Fruit fly (Drosophila melanogaster): ENCODE measurements around the gene CG7079.

DNA sequence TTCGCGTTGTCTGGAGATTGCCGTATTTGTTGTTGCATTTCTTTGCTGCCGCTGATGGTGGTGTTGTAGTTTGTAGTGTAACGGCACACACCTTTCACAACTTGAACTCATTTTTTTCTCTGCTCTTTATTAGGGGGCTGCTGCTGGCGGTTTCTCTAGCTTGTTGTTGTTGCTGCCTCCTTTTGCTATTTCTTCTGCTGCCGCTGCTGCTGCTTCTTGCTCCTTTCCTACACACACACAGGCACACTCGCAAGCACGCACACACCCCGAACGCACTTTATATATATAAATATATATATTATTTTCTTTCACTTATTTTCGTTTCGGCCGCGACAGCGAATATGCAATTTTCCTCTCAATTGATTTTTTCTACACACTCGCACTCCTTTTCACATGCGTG, 48.5 kb upstream of the CG7079 start:
- TF ChIP-seq Myc (optimal IDR thresholded peaks at IDR 0.05) = no peak
- TF ChIP-seq br (GFP tag; optimal IDR thresholded peaks at IDR 0.05) = no peak
- no peak for TF ChIP-seq brk (GFP tag; optimal IDR thresholded peaks at IDR 0.05)
- no peak for TF ChIP-seq usp (GFP tag; optimal IDR thresholded peaks at IDR 0.05)
- TF ChIP-seq CrebA (GFP tag; optimal IDR thresholded peaks at IDR 0.05; ENCODE audit: borderline replicate concordance) = no peak
- TF ChIP-seq Vsx2 (GFP tag; optimal IDR thresholded peaks at IDR 0.05; ENCODE audit: partially characterized antibody) = no peak
- TF ChIP-seq Mio (GFP tag; optimal IDR thresholded peaks at IDR 0.05) = no peak
- no peak for TF ChIP-seq CG32264 (GFP tag; optimal IDR thresholded peaks at IDR 0.05)
- TF ChIP-seq dmrt93B (GFP tag; optimal IDR thresholded peaks at IDR 0.05) = no peak
- no peak for TF ChIP-seq dsf (GFP tag; optimal IDR thresholded peaks at IDR 0.05; ENCODE audit: borderline replicate concordance)
- TF ChIP-seq CG9705 (GFP tag; optimal IDR thresholded peaks at IDR 0.05) = no peak
